Worm (Caenorhabditis elegans): ENCODE measurements around the gene C46C11.4.

ce11 chrX:4682616-4683015, 35.6 kb upstream of the C46C11.4 start, which contains the start of gene K02G10.15:
- TF ChIP-seq lin-39 (tag; optimal IDR thresholded peaks at IDR 0.05) (no peak), nhr-85 (tag) (no peak), unc-62 (GFP tag; optimal IDR thresholded peaks at IDR 0.05) (no peak), mdl-1 (tag; optimal IDR thresholded peaks at IDR 0.05) (no peak), unc-86 (tag; optimal IDR thresholded peaks at IDR 0.05) (no peak), isw-1 (GFP tag; IDR thresholded peaks at IDR 0.05) (no peak), Y116A8C.19 (tag; optimal IDR thresholded peaks at IDR 0.05; ENCODE audit: borderline replicate concordance) (no peak), nhr-84 (tag; optimal IDR thresholded peaks at IDR 0.05) (no peak), tbx-2 (tag; optimal IDR thresholded peaks at IDR 0.05) (no peak), nhr-76 (tag; optimal IDR thresholded peaks at IDR 0.05) (no peak), elt-3 (tag; optimal IDR thresholded peaks at IDR 0.05) (no peak), sox-4 (tag; optimal IDR thresholded peaks at IDR 0.05) (no peak), efl-1 (optimal IDR thresholded peaks at IDR 0.05) (no peak), efl-1 (GFP tag; optimal IDR thresholded peaks at IDR 0.05 in 1 of 2) (no peak)

All from whole organism, L1 larva.